Worm (Caenorhabditis elegans): ENCODE measurements around the gene Y57G7A.5.

DNA sequence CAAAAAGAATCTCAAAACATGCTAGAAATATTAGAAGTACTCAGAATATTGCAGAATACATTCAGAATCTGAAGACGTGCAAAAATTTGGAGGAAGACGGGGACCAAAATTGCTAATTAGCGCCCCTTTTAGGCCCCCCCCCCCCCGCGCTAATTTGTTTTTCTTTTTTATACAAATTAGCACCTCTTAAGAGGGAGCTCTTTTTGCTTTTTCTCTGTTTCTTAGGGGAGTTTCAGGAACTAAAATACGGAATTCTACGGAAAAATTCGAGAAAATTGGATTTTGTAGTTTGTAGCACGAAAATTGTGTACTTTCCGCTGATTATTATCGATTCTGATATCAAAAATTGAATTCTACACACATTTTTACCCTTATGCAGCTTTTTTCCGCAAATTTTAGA, 26.2 kb upstream of the Y57G7A.5 start, which contains the start of gene glb-31:
- TF ChIP-seq snpc-4 (tag; optimal IDR thresholded peaks at IDR 0.05) (no peak), set-16 (GFP tag; IDR thresholded peaks at IDR 0.05) (no peak), ztf-11 (tag; optimal IDR thresholded peaks at IDR 0.05) (no peak), ceh-82 (tag; optimal IDR thresholded peaks at IDR 0.05) (no peak)
